Fruit fly (Drosophila melanogaster) whole organism, embryonic: ENCODE data around the gene Sf3b3.

Source experiments
- Antp ChIP-seq: fragments of 200-800 bp; sonication (Bioruptor generic); optimal IDR thresholded peaks from 3 replicates; lab custom pipeline; 2016; ENCODE audit warnings: missing biosample characterization, missing genetic modification characterization
- BEAF-32 ChIP-seq: fragments of 200-800 bp; sonication (Bioruptor generic); optimal IDR thresholded peaks from 3 replicates; lab custom pipeline; 2017; ENCODE audit warnings: missing biosample characterization, missing genetic modification characterization, mild to moderate bottlenecking, moderate library complexity, missing genetic modification reagents
- Bteb2 ChIP-seq: fragments of 200-800 bp; sonication (Bioruptor generic); optimal IDR thresholded peaks from 2 replicates; lab custom pipeline; 2016; ENCODE audit warnings: missing biosample characterization, missing genetic modification characterization
- CG10147 ChIP-seq: fragments of 200-800 bp; sonication (Bioruptor generic); optimal IDR thresholded peaks from 2 replicates; lab custom pipeline; 2019; ENCODE audit warnings: missing biosample characterization, mild to moderate bottlenecking, missing genetic modification characterization, moderate library complexity
- CG11093 ChIP-seq: fragments of 200-800 bp; sonication (Bioruptor generic); IDR thresholded peaks from 3 replicates; pipeline ENCODE4 v1.3.6; 2022; ENCODE audit warnings: missing biosample characterization, missing genetic modification characterization
- CG11398 ChIP-seq: fragments of 200-800 bp; sonication (Bioruptor generic); optimal IDR thresholded peaks from 2 replicates; lab custom pipeline; 2016; ENCODE audit warnings: missing biosample characterization, missing genetic modification characterization
- CG12744 ChIP-seq: fragments of 200-800 bp; sonication (Bioruptor generic); optimal IDR thresholded peaks from 2 replicates; lab custom pipeline; 2016; ENCODE audit warnings: missing biosample characterization, missing genetic modification characterization
- CG13296 ChIP-seq: fragments of 200-800 bp; sonication (Bioruptor generic); optimal IDR thresholded peaks from 3 replicates; lab custom pipeline; 2018; ENCODE audit warnings: missing biosample characterization, mild to moderate bottlenecking, missing genetic modification characterization
- CG15073 ChIP-seq: fragments of 200-800 bp; sonication (Bioruptor generic); optimal IDR thresholded peaks from 2 replicates; lab custom pipeline; 2016; ENCODE audit warnings: missing biosample characterization, missing genetic modification characterization
- CG17328 ChIP-seq: fragments of 200-800 bp; sonication (Bioruptor generic); IDR thresholded peaks from 2 replicates; pipeline ENCODE4 v1.3.6; 2022; ENCODE audit warnings: missing biosample characterization, missing genetic modification characterization
- CG17361 ChIP-seq: fragments of 200-800 bp; sonication (Bioruptor generic); IDR thresholded peaks from 3 replicates; pipeline ENCODE4 v1.3.6; 2022; ENCODE audit warnings: missing biosample characterization, missing genetic modification characterization
- CG17802 ChIP-seq: fragments of 200-800 bp; sonication (Bioruptor generic); optimal IDR thresholded peaks from 2 replicates; lab custom pipeline; 2018; ENCODE audit warnings: missing biosample characterization, mild to moderate bottlenecking, missing genetic modification characterization, moderate library complexity
- CG2678 ChIP-seq: fragments of 200-800 bp; sonication (Bioruptor generic); optimal IDR thresholded peaks from 3 replicates; lab custom pipeline; 2019; ENCODE audit warnings: missing biosample characterization, mild to moderate bottlenecking, missing genetic modification characterization, moderate library complexity
- CG31224 ChIP-seq: fragments of 200-800 bp; sonication (Bioruptor generic); IDR thresholded peaks from 2 replicates; pipeline ENCODE4 v1.3.6; 2022; ENCODE audit warnings: missing biosample characterization, missing genetic modification characterization
- CG31441 ChIP-seq: fragments of 200-800 bp; sonication (Bioruptor generic); IDR thresholded peaks from 2 replicates; pipeline ENCODE4 v1.3.6; 2022; ENCODE audit warnings: missing biosample characterization, missing genetic modification characterization
- CG4328 ChIP-seq: fragments of 200-800 bp; sonication (Bioruptor generic); optimal IDR thresholded peaks from 3 replicates; lab custom pipeline; 2017; ENCODE audit warnings: missing biosample characterization, missing genetic modification reagents, missing genetic modification characterization
- CG4820 ChIP-seq: fragments of 200-800 bp; sonication (Bioruptor generic); optimal IDR thresholded peaks from 3 replicates; lab custom pipeline; 2016; ENCODE audit warnings: missing biosample characterization, missing genetic modification characterization
- CG5180 ChIP-seq: fragments of 200-800 bp; sonication (Bioruptor generic); optimal IDR thresholded peaks from 3 replicates; lab custom pipeline; 2017; ENCODE audit warnings: missing biosample characterization, missing genetic modification characterization, mild to moderate bottlenecking, moderate library complexity, missing genetic modification reagents
- CG6854 ChIP-seq: fragments of 200-800 bp; sonication (Bioruptor generic); optimal IDR thresholded peaks from 3 replicates; lab custom pipeline; 2017; ENCODE audit warnings: missing biosample characterization, mild to moderate bottlenecking, missing genetic modification characterization
- CG8765 ChIP-seq: fragments of 200-800 bp; sonication (Bioruptor generic); IDR thresholded peaks from 2 replicates; pipeline ENCODE4 v1.3.6; 2022; ENCODE audit warnings: missing biosample characterization, missing genetic modification characterization
- CG8924 ChIP-seq: fragments of 200-800 bp; optimal IDR thresholded peaks from 3 replicates; lab custom pipeline; 2019; ENCODE audit warnings: missing biosample characterization, mild to moderate bottlenecking, missing genetic modification characterization, moderate library complexity
- Chrac-16 ChIP-seq: fragments of 200-800 bp; sonication (Bioruptor generic); optimal IDR thresholded peaks from 3 replicates; lab custom pipeline; 2016; ENCODE audit warnings: missing biosample characterization, missing genetic modification characterization
- CoRest ChIP-seq: fragments of 200-800 bp; sonication (Bioruptor generic); optimal IDR thresholded peaks from 3 replicates; lab custom pipeline; 2018; ENCODE audit warnings: missing biosample characterization, mild to moderate bottlenecking, missing genetic modification characterization, moderate library complexity
- Dad ChIP-seq: fragments of 200-800 bp; sonication (Bioruptor generic); optimal IDR thresholded peaks from 3 replicates; lab custom pipeline; 2016; ENCODE audit warnings: missing biosample characterization, missing genetic modification characterization
- Dll ChIP-seq: fragments of 200-800 bp; sonication (Bioruptor generic); IDR thresholded peaks from 4 replicates; pipeline ENCODE4 v1.3.6; 2022; ENCODE audit warnings: missing biosample characterization, missing genetic modification characterization; ENCODE audit not compliant: partially characterized antibody
- Gug ChIP-seq: fragments of 200-800 bp; sonication (Bioruptor generic); IDR thresholded peaks from 4 replicates; pipeline ENCODE4 v1.3.6; 2022; ENCODE audit warnings: missing biosample characterization, missing genetic modification characterization
- Hey ChIP-seq: fragments of 200-800 bp; sonication (Bioruptor generic); optimal IDR thresholded peaks from 3 replicates; lab custom pipeline; 2018; ENCODE audit warnings: missing biosample characterization, mild to moderate bottlenecking, missing genetic modification characterization
- Pdp1 ChIP-seq, 2 experiments: fragments of 200-800 bp; sonication (Bioruptor generic); optimal IDR thresholded peaks; 3 replicates each; lab custom pipeline; 2016; ENCODE audit warnings: missing biosample characterization in 2 of 2, missing genetic modification characterization in 2 of 2, mild to moderate bottlenecking in 1 of 2, moderate library complexity in 1 of 2
- Sry-δ ChIP-seq: fragments of 200-800 bp; sonication (Bioruptor generic); optimal IDR thresholded peaks from 2 replicates; lab custom pipeline; 2016; ENCODE audit warnings: missing biosample characterization, missing genetic modification characterization
- ara ChIP-seq: fragments of 200-800 bp; sonication (Bioruptor generic); IDR thresholded peaks from 2 replicates; pipeline ENCODE4 v1.3.6; 2022; ENCODE audit warnings: missing biosample characterization, missing genetic modification characterization
- az2 ChIP-seq: fragments of 200-800 bp; sonication (Bioruptor generic); optimal IDR thresholded peaks from 3 replicates; lab custom pipeline; 2016; ENCODE audit warnings: missing biosample characterization, missing genetic modification characterization
- chinmo ChIP-seq: fragments of 200-800 bp; sonication (Bioruptor generic); IDR thresholded peaks from 4 replicates; pipeline ENCODE4 v1.3.6; 2022; ENCODE audit warnings: missing biosample characterization, missing genetic modification characterization; ENCODE audit not compliant: partially characterized antibody
- chm ChIP-seq: fragments of 200-800 bp; sonication (Bioruptor generic); IDR thresholded peaks from 2 replicates; pipeline ENCODE4 v1.3.6; 2022; ENCODE audit warnings: missing biosample characterization, missing genetic modification characterization
- dmrt99B ChIP-seq: fragments of 200-800 bp; sonication (Bioruptor generic); optimal IDR thresholded peaks from 2 replicates; lab custom pipeline; 2018; ENCODE audit warnings: missing biosample characterization, mild to moderate bottlenecking, missing genetic modification characterization, moderate library complexity
- esg ChIP-seq: fragments of 200-800 bp; sonication (Bioruptor generic); conservative IDR thresholded peaks from 2 replicates; pipeline ENCODE4 v1.3.6; 2022; ENCODE audit warnings: missing biosample characterization, missing genetic modification characterization
- fd3F ChIP-seq: fragments of 200-800 bp; sonication (Bioruptor generic); optimal IDR thresholded peaks from 2 replicates; lab custom pipeline; 2018; ENCODE audit warnings: missing biosample characterization, mild to moderate bottlenecking, missing genetic modification characterization, moderate library complexity
- fd96Cb ChIP-seq: fragments of 200-800 bp; sonication (Bioruptor generic); optimal IDR thresholded peaks from 2 replicates; lab custom pipeline; 2018; ENCODE audit warnings: missing biosample characterization, mild to moderate bottlenecking, missing genetic modification characterization, moderate library complexity
- gem ChIP-seq: fragments of 200-800 bp; sonication (Bioruptor generic); optimal IDR thresholded peaks from 2 replicates; lab custom pipeline; 2019; ENCODE audit warnings: missing biosample characterization, mild to moderate bottlenecking, missing genetic modification characterization, moderate library complexity
- ken ChIP-seq: fragments of 200-800 bp; sonication (Bioruptor generic); IDR thresholded peaks from 3 replicates; pipeline ENCODE4 v1.3.6; 2022; ENCODE audit warnings: missing biosample characterization, missing genetic modification characterization
- knrl ChIP-seq: fragments of 200-800 bp; sonication (Bioruptor generic); IDR thresholded peaks from 3 replicates; pipeline ENCODE4 v1.3.6; 2022; ENCODE audit warnings: missing biosample characterization, missing genetic modification characterization; ENCODE audit not compliant: partially characterized antibody
- mam ChIP-seq: fragments of 200-800 bp; sonication (Bioruptor generic); optimal IDR thresholded peaks from 3 replicates; lab custom pipeline; 2016; ENCODE audit warnings: missing biosample characterization, missing genetic modification characterization
- pb ChIP-seq: fragments of 200-800 bp; sonication (Bioruptor generic); optimal IDR thresholded peaks from 3 replicates; lab custom pipeline; 2016; ENCODE audit warnings: missing biosample characterization, missing genetic modification characterization
- pum ChIP-seq: fragments of 200-800 bp; sonication (Bioruptor generic); optimal IDR thresholded peaks from 2 replicates; lab custom pipeline; 2016; ENCODE audit warnings: missing biosample characterization, missing genetic modification characterization
- ranshi ChIP-seq: fragments of 200-800 bp; sonication (Bioruptor generic); IDR thresholded peaks from 2 replicates; pipeline ENCODE4 v1.3.6; 2022; ENCODE audit warnings: missing biosample characterization, missing genetic modification characterization
- row ChIP-seq: fragments of 200-800 bp; sonication (Bioruptor generic); IDR thresholded peaks from 3 replicates; pipeline ENCODE4 v1.3.6; 2022; ENCODE audit warnings: missing biosample characterization, missing genetic modification characterization
- salm ChIP-seq: fragments of 200-800 bp; sonication (Bioruptor generic); optimal IDR thresholded peaks from 2 replicates; lab custom pipeline; 2018; ENCODE audit warnings: missing biosample characterization, mild to moderate bottlenecking, missing genetic modification characterization
- sens-2 ChIP-seq: fragments of 200-800 bp; sonication (Bioruptor generic); IDR thresholded peaks from 2 replicates; pipeline ENCODE4 v1.3.6; 2022; ENCODE audit warnings: missing biosample characterization, missing genetic modification characterization
- stc ChIP-seq: fragments of 200-800 bp; sonication (Bioruptor generic); IDR thresholded peaks from 2 replicates; pipeline ENCODE4 v1.3.6; 2022; ENCODE audit warnings: missing biosample characterization, missing genetic modification characterization
- trh ChIP-seq: fragments of 200-800 bp; sonication (Bioruptor generic); optimal IDR thresholded peaks from 2 replicates; lab custom pipeline; 2016; ENCODE audit warnings: missing biosample characterization, missing genetic modification characterization
- ttk ChIP-seq: fragments of 200-800 bp; sonication (Bioruptor generic); IDR thresholded peaks from 2 replicates; pipeline ENCODE4 v2.1.2; 2022; ENCODE audit warnings: missing biosample characterization, missing genetic modification characterization
- zfh1 ChIP-seq: fragments of 200-800 bp; sonication (Bioruptor generic); IDR thresholded peaks from 3 replicates; pipeline ENCODE4 v1.3.6; 2022; ENCODE audit warnings: missing biosample characterization, missing genetic modification characterization

Gene Sf3b3

dm6 chr3L:820332-820731, 12.9 kb downstream of the Sf3b3 start (continued):
- TF ChIP-seq fd3F (peak; percentile 30), CG2678 (tag; lab: Kevin White, UChicago) (peak; percentile 81), chinmo (GFP tag; lab: Robert Waterston, UW) (no peak), knrl (GFP tag; lab: Robert Waterston, UW) (no peak), CG5180 (GFP tag; lab: Kevin White, UChicago) (peak; percentile 22), Dad (GFP tag; lab: Kevin White, UChicago) (no peak), zfh1 (GFP tag; lab: Robert Waterston, UW) (peak; percentile 65; the same call in 1 of the 3 replicates), CG4328 (GFP tag; lab: Kevin White, UChicago) (peak; percentile 43), mam (GFP tag; lab: Kevin White, UChicago) (peak; percentile 19), az2 (peak; percentile 75), esg (GFP tag; lab: Robert Waterston, UW) (peak; percentile 78), CoRest (tag; lab: Kevin White, UChicago) (peak; percentile 74), Antp (GFP tag; lab: Kevin White, UChicago) (no peak), ranshi (GFP tag; lab: Robert Waterston, UW) (peak; percentile 64), CG11093 (0 out of 3 replicates have a peak, but pooled peaks have one; percentile 29), gem (tag; lab: Kevin White, UChicago) (peak; percentile 85), trh (GFP tag; lab: Kevin White, UChicago) (no peak), CG31441 (GFP tag; lab: Robert Waterston, UW) (peak; percentile 86), stc (GFP tag; lab: Robert Waterston, UW) (peak; percentile 78), Bteb2 (GFP tag; lab: Kevin White, UChicago) (no peak), CG8924 (tag; lab: Kevin White, UChicago) (peak; percentile 63), CG11398 (GFP tag; lab: Kevin White, UChicago) (peak; percentile 0), sens-2 (peak; percentile 72), CG8765 (GFP tag; lab: Robert Waterston, UW) (peak; percentile 11; the same call in 1 of the 2 replicates), Hey (tag; lab: Kevin White, UChicago) (no peak), CG31224 (peak; percentile 58), CG12744 (GFP tag; lab: Kevin White, UChicago) (no peak), fd96Cb (tag; lab: Kevin White, UChicago) (peak; percentile 77), ttk (GFP tag; lab: Robert Waterston, UW) (peak; percentile 78), Chrac-16 (peak; percentile 42), Gug (GFP tag; lab: Robert Waterston, UW) (peak; percentile 19; the same call in 1 of the 4 replicates), row (peak; percentile 78), salm (tag; lab: Kevin White, UChicago) (peak; percentile 52), CG4820 (GFP tag; lab: Kevin White, UChicago) (peak; percentile 64), Pdp1 (GFP tag; optimal IDR thresholded peaks at IDR 0.05; lab: Kevin White, UChicago) (peak in 1 of 2 experiments; percentile 10), ara (GFP tag; lab: Robert Waterston, UW) (peak; percentile 81), Sry-δ (GFP tag; lab: Kevin White, UChicago) (no peak), chm (GFP tag; lab: Robert Waterston, UW) (peak; percentile 50; the same call in 1 of the 2 replicates), CG10147 (peak; percentile 68), dmrt99B (peak; percentile 85), CG15073 (GFP tag; lab: Kevin White, UChicago) (no peak), pb (GFP tag; lab: Kevin White, UChicago) (no peak), CG6854 (peak; percentile 28), CG13296 (GFP tag; lab: Kevin White, UChicago) (peak; percentile 69), CG17802 (tag; lab: Kevin White, UChicago) (peak; percentile 47), ken (peak; percentile 72), CG17361 (GFP tag; lab: Robert Waterston, UW) (peak; percentile 66; the same call in 2 of the 3 replicates), BEAF-32 (GFP tag; lab: Kevin White, UChicago) (no peak), pum (GFP tag; lab: Kevin White, UChicago) (no peak), Dll (GFP tag; lab: Robert Waterston, UW) (no peak), CG17328 (peak; percentile 84)
